Worm (Caenorhabditis elegans): ENCODE data around the gene F26F2.1.

Gene F26F2.1

DNA sequence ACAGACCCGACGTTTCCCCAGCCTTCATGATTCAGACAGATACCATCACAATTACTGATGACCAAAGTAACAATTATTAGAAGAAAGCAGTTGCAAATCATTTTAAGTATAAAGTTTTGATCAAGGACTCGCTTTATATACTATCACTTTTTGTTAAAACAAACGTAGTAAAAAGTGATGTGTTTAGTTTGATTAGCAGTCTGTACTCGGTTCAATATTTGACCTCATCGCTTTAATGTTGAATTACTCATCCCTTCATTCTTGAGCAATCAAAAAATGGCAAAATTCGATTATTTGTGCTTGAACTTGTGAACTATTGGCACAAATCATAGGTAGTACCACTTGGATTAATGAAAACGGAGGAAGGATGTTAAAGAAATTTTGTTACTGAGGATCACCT is 3.4 kb downstream of the F26F2.1 start, which contains the start of gene abf-4:
TSS of gene abf-4 (minus strand) at position 101 of the 400 bp plus-strand sequence.
- TF ChIP-seq hlh-17 (GFP tag; optimal IDR thresholded peaks at IDR 0.05; ENCODE audit: borderline replicate concordance) (no peak), nhr-71 (tag; optimal IDR thresholded peaks at IDR 0.05) (no peak), sup-37 (GFP tag; optimal IDR thresholded peaks at IDR 0.05) (no peak), irx-1 (tag; optimal IDR thresholded peaks at IDR 0.05) (no peak), fkh-8 (tag; optimal IDR thresholded peaks at IDR 0.05) (no peak), lir-3 (tag; optimal IDR thresholded peaks at IDR 0.05; ENCODE audit: poor library complexity) (no peak), pax-3 (tag; optimal IDR thresholded peaks at IDR 0.05) (no peak), nhr-76 (tag; optimal IDR thresholded peaks at IDR 0.05) (no peak), sox-4 (tag; optimal IDR thresholded peaks at IDR 0.05) (no peak), ztf-4 (tag; optimal IDR thresholded peaks at IDR 0.05) (no peak)

DNA sequence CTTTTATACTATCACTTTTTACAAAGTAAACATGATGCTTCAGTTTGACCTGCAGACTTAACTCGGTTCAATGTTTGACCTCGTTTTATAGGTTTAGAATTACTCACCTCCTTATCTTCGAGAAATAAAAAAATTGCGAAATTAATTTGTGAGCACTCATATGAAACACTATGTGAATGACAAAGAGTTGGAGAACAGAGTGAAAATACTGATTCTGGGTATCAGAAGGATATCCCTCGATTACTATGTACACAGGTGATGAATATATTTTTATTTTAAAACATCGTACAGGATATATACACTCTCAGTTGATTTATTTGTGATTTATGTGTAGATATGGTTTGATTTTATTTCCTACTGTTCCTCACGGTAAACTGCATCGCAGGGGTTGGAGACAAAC is 5.4 kb downstream of the F26F2.1 start, which contains the start of gene Y38H6C.23:
TSS of gene Y38H6C.23 (minus strand) at position 101 of the 400 bp plus-strand sequence.
- TF ChIP-seq ceh-88 (GFP tag; IDR thresholded peaks at IDR 0.05) = no peak
- TF ChIP-seq unc-98 (GFP tag; IDR thresholded peaks at IDR 0.05) = no peak
- TF ChIP-seq fkh-4 (tag; optimal IDR thresholded peaks at IDR 0.05; ENCODE audit: borderline replicate concordance) = no peak

DNA sequence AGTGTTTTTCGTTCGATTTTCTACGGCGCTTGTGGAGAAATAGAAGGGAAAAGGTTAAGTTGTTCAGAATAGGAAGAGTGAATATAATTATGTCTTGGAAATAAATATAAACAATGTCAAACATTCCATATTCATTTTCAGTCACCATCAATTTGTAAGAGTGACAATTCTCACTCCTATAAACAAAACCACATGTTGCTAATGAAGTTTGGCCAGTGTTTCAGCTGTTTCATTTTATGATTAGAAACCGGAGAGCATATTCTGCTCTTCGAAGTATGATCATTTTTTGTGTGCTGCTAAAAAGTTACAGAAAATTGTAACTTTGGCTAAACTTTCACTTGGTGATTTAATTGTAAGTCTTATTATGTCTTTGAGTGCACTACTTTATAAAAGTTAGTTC is 6.6 kb downstream of the F26F2.1 start, which contains the start of gene Y38H6C.21:
TSS of gene Y38H6C.21 (minus strand) at position 148 of the 400 bp plus-strand sequence.
- no peak for TF ChIP-seq unc-98 (GFP tag; IDR thresholded peaks at IDR 0.05)
- TF ChIP-seq ces-1 (GFP tag; optimal IDR thresholded peaks at IDR 0.05) = no peak
- TF ChIP-seq irx-1 (tag; optimal IDR thresholded peaks at IDR 0.05) = no peak
- TF ChIP-seq fkh-4 (tag; optimal IDR thresholded peaks at IDR 0.05; ENCODE audit: borderline replicate concordance) = peak; percentile 76
- TF ChIP-seq fkh-10 (GFP tag; optimal IDR thresholded peaks at IDR 0.05) = no peak
- TF ChIP-seq dsc-1 (tag; optimal IDR thresholded peaks at IDR 0.05) = peak; percentile 88
- no peak for TF ChIP-seq ceh-90 (tag; optimal IDR thresholded peaks at IDR 0.05)
- no peak for TF ChIP-seq nhr-11 (tag; optimal IDR thresholded peaks at IDR 0.05)
- TF ChIP-seq elt-2 (tag; optimal IDR thresholded peaks at IDR 0.05) = peak; percentile 8
- TF ChIP-seq nhr-12 (tag; optimal IDR thresholded peaks at IDR 0.05) = no peak
- no peak for TF ChIP-seq ceh-82 (tag; optimal IDR thresholded peaks at IDR 0.05)

DNA sequence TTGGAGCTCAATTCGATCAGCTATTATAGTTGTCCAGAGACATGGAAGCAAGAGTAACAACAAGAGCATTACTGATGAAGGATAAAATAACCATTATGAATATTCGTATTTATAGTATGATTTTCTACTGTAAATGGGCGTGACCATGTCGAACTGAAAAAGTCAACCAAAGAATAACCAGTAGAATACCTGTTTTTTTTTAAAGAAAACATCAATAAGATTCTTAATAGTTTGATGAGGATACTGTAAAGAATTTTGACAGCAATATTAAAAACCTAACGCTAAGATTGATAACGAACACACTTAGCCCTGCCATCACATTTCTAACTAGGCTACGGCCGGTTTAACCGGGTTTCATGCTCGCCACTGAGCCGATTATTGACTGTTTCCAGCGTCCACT is 8.7 kb downstream of the F26F2.1 start, which contains the start of gene vmo-1:
TSS of gene vmo-1 (minus strand) at position 101 of the 400 bp plus-strand sequence.
- TF ChIP-seq lir-3 (tag; optimal IDR thresholded peaks at IDR 0.05; ENCODE audit: poor library complexity) (no peak), jun-1 (tag; optimal IDR thresholded peaks at IDR 0.05) (no peak)

- no peak for TF ChIP-seq ztf-11 (tag; optimal IDR thresholded peaks at IDR 0.05)
- no peak for TF ChIP-seq ztf-4 (tag; optimal IDR thresholded peaks at IDR 0.05)
- no peak for TF ChIP-seq efl-3 (GFP tag; optimal IDR thresholded peaks at IDR 0.05)
- TF ChIP-seq dpl-1 (GFP tag; optimal IDR thresholded peaks at IDR 0.05) = no peak
- TF ChIP-seq lir-3 (tag; optimal IDR thresholded peaks at IDR 0.05; ENCODE audit: poor library complexity) = no peak
- no peak for TF ChIP-seq elt-2 (tag; optimal IDR thresholded peaks at IDR 0.05)
- no peak for TF ChIP-seq nhr-85 (tag)
- no peak for TF ChIP-seq nhr-12 (tag; optimal IDR thresholded peaks at IDR 0.05)
- TF ChIP-seq blmp-1 (tag; optimal IDR thresholded peaks at IDR 0.05) = no peak
- no peak for TF ChIP-seq skn-1 (tag; optimal IDR thresholded peaks at IDR 0.05)
- TF ChIP-seq mab-9 (GFP tag; IDR thresholded peaks at IDR 0.05) = no peak
- TF ChIP-seq lin-35 (GFP tag; optimal IDR thresholded peaks at IDR 0.05) = no peak
- no peak for TF ChIP-seq jun-1 (tag; optimal IDR thresholded peaks at IDR 0.05)
- TF ChIP-seq mdl-1 (tag; optimal IDR thresholded peaks at IDR 0.05) = no peak
- no peak for TF ChIP-seq ama-1 (optimal IDR thresholded peaks at IDR 0.05)
- no peak for TF ChIP-seq alr-1 (tag; optimal IDR thresholded peaks at IDR 0.05; ENCODE audit: borderline replicate concordance)
- no peak for TF ChIP-seq swsn-7 (tag; optimal IDR thresholded peaks at IDR 0.05)
Observed at ce11 chrV:20551096-20551495, 10.6 kb downstream of the F26F2.1 start, which contains the start of gene Y38H6C.20. TSS of gene Y38H6C.20 (minus strand) at chrV:20551196.

Measured in whole organism, L1 larva.